1 fruit fly cellular context compared by ENCODE assay signal in the genomic region with DNA sequence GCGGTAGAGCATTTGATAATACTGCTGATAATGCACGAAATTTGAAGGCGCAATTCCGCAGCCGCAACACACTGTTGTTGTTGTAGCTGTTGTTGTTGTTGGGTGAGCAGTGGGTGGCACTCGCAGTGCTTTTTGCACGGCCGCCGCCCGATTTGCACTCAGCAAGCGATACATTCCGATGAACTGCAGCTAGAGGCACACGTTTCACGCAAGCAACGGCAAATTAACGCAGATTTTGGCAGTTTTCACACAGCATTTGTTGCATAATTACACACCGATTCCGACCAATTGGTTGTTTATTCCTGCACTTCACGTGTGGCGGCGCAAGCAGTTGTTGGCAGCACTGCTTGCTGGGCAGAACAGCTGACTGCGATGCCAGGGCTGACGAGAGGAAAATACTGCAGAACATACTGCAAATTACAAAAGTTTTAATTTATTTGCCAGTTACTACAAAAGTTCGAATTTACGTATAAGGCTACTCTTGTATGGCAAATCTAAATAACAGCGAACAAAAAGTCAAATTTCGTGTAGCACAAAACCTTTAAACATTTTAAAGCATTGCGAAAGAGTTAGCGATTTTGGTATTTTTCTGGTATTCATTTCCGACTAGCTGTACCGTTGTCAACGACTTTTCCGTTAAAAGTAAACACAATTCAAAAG.
A peak's percentile ranks its signal among the peaks of the same experiment; 100 is the strongest.
TF ChIP-seq lines count a peak whose summit lies in the region.

TSS of gene PolrMT (minus strand) at position 345 of the 660 bp plus-strand sequence.
TSS of gene CG14339 (plus strand) at position 512 of the 660 bp plus-strand sequence.

TF ChIP-seq in whole organism, embryonic, 481 proteins besides CTCF, POLR2A, EP300 and RAD21 (continued from another document and continues in another):
- TF ChIP-seq usp (GFP tag; optimal IDR thresholded peaks at IDR 0.05; lab: Kevin White, UChicago): no peak
- no peak for TF ChIP-seq CG31388 (GFP tag; optimal IDR thresholded peaks at IDR 0.05; lab: Kevin White, UChicago)
- TF ChIP-seq dmrt99B (tag; optimal IDR thresholded peaks at IDR 0.05; lab: Kevin White, UChicago): no peak
- peak; percentile 26 for TF ChIP-seq zen (tag; optimal IDR thresholded peaks at IDR 0.05; lab: Kevin White, UChicago)
- peak; percentile 18 for TF ChIP-seq mirr (GFP tag; optimal IDR thresholded peaks at IDR 0.05; lab: Kevin White, UChicago)
- TF ChIP-seq pzg (GFP tag; optimal IDR thresholded peaks at IDR 0.05; lab: Kevin White, UChicago): peak; percentile 75
- no peak for TF ChIP-seq fru (optimal IDR thresholded peaks at IDR 0.05; lab: Kevin White, UChicago)
- peak; percentile 64 for TF ChIP-seq slbo (GFP tag; IDR thresholded peaks at IDR 0.05; lab: Robert Waterston, UW)
- no peak for TF ChIP-seq CG32772 (GFP tag; IDR thresholded peaks at IDR 0.05; lab: Robert Waterston, UW)
- TF ChIP-seq CG10431 (GFP tag; optimal IDR thresholded peaks at IDR 0.05; lab: Kevin White, UChicago): no peak
- 0 out of 2 replicates have a peak, but pooled peaks have one; percentile 20 for TF ChIP-seq Dref (GFP tag; IDR thresholded peaks at IDR 0.05; lab: Robert Waterston, UW)
- peak; percentile 40 for TF ChIP-seq CG9797 (GFP tag; optimal IDR thresholded peaks at IDR 0.05; lab: Kevin White, UChicago)
- no peak for TF ChIP-seq Bdp1 (GFP tag; optimal IDR thresholded peaks at IDR 0.05; lab: Kevin White, UChicago)
- no peak for TF ChIP-seq CG7963 (GFP tag; IDR thresholded peaks at IDR 0.05; lab: Robert Waterston, UW; ENCODE audit: partially characterized antibody)
- peak; percentile 45 for TF ChIP-seq CG3995 (GFP tag; optimal IDR thresholded peaks at IDR 0.05; lab: Kevin White, UChicago)
- TF ChIP-seq dan (GFP tag; IDR thresholded peaks at IDR 0.05; lab: Robert Waterston, UW): no peak
- peak; percentile 30 for TF ChIP-seq Adf1 (GFP tag; IDR thresholded peaks at IDR 0.05; lab: Robert Waterston, UW)
- TF ChIP-seq CG12391 (tag; optimal IDR thresholded peaks at IDR 0.05; lab: Kevin White, UChicago): peak; percentile 46
- TF ChIP-seq MBD-R2 (GFP tag; IDR thresholded peaks at IDR 0.05; lab: Robert Waterston, UW): peak; percentile 94
- 0 out of 2 replicates have a peak, but pooled peaks have one; percentile 6 for TF ChIP-seq Rx (GFP tag; IDR thresholded peaks at IDR 0.05; lab: Robert Waterston, UW)
- TF ChIP-seq CG10979 (tag; optimal IDR thresholded peaks at IDR 0.05; lab: Kevin White, UChicago): peak; percentile 24
- TF ChIP-seq CG4707 (GFP tag; optimal IDR thresholded peaks at IDR 0.05; lab: Kevin White, UChicago): no peak
- no peak for TF ChIP-seq CG17802 (tag; optimal IDR thresholded peaks at IDR 0.05; lab: Kevin White, UChicago)
- no peak for TF ChIP-seq C15 (GFP tag; IDR thresholded peaks at IDR 0.05; lab: Robert Waterston, UW)
- no peak for TF ChIP-seq ro (GFP tag; IDR thresholded peaks at IDR 0.05; lab: Robert Waterston, UW)
- no peak for TF ChIP-seq yki (optimal IDR thresholded peaks at IDR 0.05; lab: Kevin White, UChicago)
- no peak for TF ChIP-seq danr (GFP tag; IDR thresholded peaks at IDR 0.05; lab: Robert Waterston, UW)
- TF ChIP-seq gt (GFP tag; IDR thresholded peaks at IDR 0.05; lab: Robert Waterston, UW): no peak
- no peak for TF ChIP-seq ab (GFP tag; optimal IDR thresholded peaks at IDR 0.05; lab: Kevin White, UChicago)
- no peak for TF ChIP-seq pnt (GFP tag; optimal IDR thresholded peaks at IDR 0.05; lab: Kevin White, UChicago)
- peak; percentile 4 for TF ChIP-seq run (tag; optimal IDR thresholded peaks at IDR 0.05; lab: Kevin White, UChicago)
- TF ChIP-seq CG14860 (GFP tag; IDR thresholded peaks at IDR 0.05; lab: Robert Waterston, UW; ENCODE audit: partially characterized antibody): no peak
- no peak for TF ChIP-seq mld (GFP tag; IDR thresholded peaks at IDR 0.05; lab: Robert Waterston, UW; ENCODE audit: partially characterized antibody)
- TF ChIP-seq E2f1 (GFP tag; IDR thresholded peaks at IDR 0.05; lab: Robert Waterston, UW): 0 out of 2 replicates have a peak, but pooled peaks have one; percentile 18
- no peak for TF ChIP-seq tup (GFP tag; optimal IDR thresholded peaks at IDR 0.05; lab: Kevin White, UChicago)
- TF ChIP-seq CG3726 (GFP tag; IDR thresholded peaks at IDR 0.05; lab: Robert Waterston, UW): no peak
- no peak for TF ChIP-seq seq (GFP tag; IDR thresholded peaks at IDR 0.05; lab: Robert Waterston, UW)
- no peak for TF ChIP-seq pb (GFP tag; optimal IDR thresholded peaks at IDR 0.05; lab: Kevin White, UChicago)
- no peak for TF ChIP-seq CG3407 (GFP tag; optimal IDR thresholded peaks at IDR 0.05; lab: Kevin White, UChicago)
- TF ChIP-seq Dip3 (GFP tag; optimal IDR thresholded peaks at IDR 0.05; lab: Kevin White, UChicago): peak; percentile 13
- TF ChIP-seq B-H2 (GFP tag; optimal IDR thresholded peaks at IDR 0.05; lab: Kevin White, UChicago): no peak
- TF ChIP-seq kni (GFP tag; optimal IDR thresholded peaks at IDR 0.05; lab: Kevin White, UChicago): no peak
- TF ChIP-seq CG2678 (tag; optimal IDR thresholded peaks at IDR 0.05; lab: Kevin White, UChicago): no peak
- no peak for TF ChIP-seq Hr51 (GFP tag; optimal IDR thresholded peaks at IDR 0.05; lab: Kevin White, UChicago)
- TF ChIP-seq HLH54F (GFP tag; optimal IDR thresholded peaks at IDR 0.05; lab: Kevin White, UChicago): no peak
- 0 out of 2 replicates have a peak, but pooled peaks have one; percentile 5 for TF ChIP-seq H2.0 (GFP tag; IDR thresholded peaks at IDR 0.05; lab: Robert Waterston, UW)
- peak; percentile 20 for TF ChIP-seq jumu (GFP tag; optimal IDR thresholded peaks at IDR 0.05; lab: Kevin White, UChicago)
- TF ChIP-seq her (GFP tag; optimal IDR thresholded peaks at IDR 0.05; lab: Kevin White, UChicago): peak; percentile 48
- TF ChIP-seq eyg (GFP tag; optimal IDR thresholded peaks at IDR 0.05; lab: Kevin White, UChicago): peak; percentile 33
- peak; percentile 56 for TF ChIP-seq Hsf (GFP tag; optimal IDR thresholded peaks at IDR 0.05; lab: Kevin White, UChicago)
- no peak for TF ChIP-seq crc (GFP tag; optimal IDR thresholded peaks at IDR 0.05; lab: Kevin White, UChicago)
- TF ChIP-seq Scr (GFP tag; IDR thresholded peaks at IDR 0.05; lab: Robert Waterston, UW; ENCODE audit: partially characterized antibody): no peak
- TF ChIP-seq CG15601 (tag; optimal IDR thresholded peaks at IDR 0.05; lab: Kevin White, UChicago): no peak
- no peak for TF ChIP-seq TFAM (GFP tag; optimal IDR thresholded peaks at IDR 0.05; lab: Kevin White, UChicago)
- no peak for TF ChIP-seq CG11560 (tag; IDR thresholded peaks at IDR 0.05; lab: Robert Waterston, UW)
- no peak for TF ChIP-seq nerfin-2 (GFP tag; IDR thresholded peaks at IDR 0.05; lab: Robert Waterston, UW; ENCODE audit: partially characterized antibody)
- no peak for TF ChIP-seq hb (GFP tag; IDR thresholded peaks at IDR 0.05; lab: Robert Waterston, UW; ENCODE audit: partially characterized antibody)
- TF ChIP-seq fd3F (GFP tag; optimal IDR thresholded peaks at IDR 0.05; lab: Kevin White, UChicago): no peak
- no peak for TF ChIP-seq pfk (GFP tag; optimal IDR thresholded peaks at IDR 0.05; lab: Kevin White, UChicago)
- TF ChIP-seq maf-S (GFP tag; optimal IDR thresholded peaks at IDR 0.05; lab: Kevin White, UChicago): no peak
- TF ChIP-seq Hmr (GFP tag; optimal IDR thresholded peaks at IDR 0.05; lab: Kevin White, UChicago): peak; percentile 45
- no peak for TF ChIP-seq CG11456 (GFP tag; IDR thresholded peaks at IDR 0.05; lab: Robert Waterston, UW)
- TF ChIP-seq CG30431 (GFP tag; optimal IDR thresholded peaks at IDR 0.05; lab: Kevin White, UChicago): no peak
- no peak for TF ChIP-seq Mrtf (GFP tag; IDR thresholded peaks at IDR 0.05; lab: Robert Waterston, UW)
- no peak for TF ChIP-seq ac (GFP tag; optimal IDR thresholded peaks at IDR 0.05; lab: Kevin White, UChicago)
- no peak for TF ChIP-seq CG6813 (GFP tag; optimal IDR thresholded peaks at IDR 0.05; lab: Kevin White, UChicago)
- TF ChIP-seq oc (tag; optimal IDR thresholded peaks at IDR 0.05; lab: Kevin White, UChicago): no peak
- TF ChIP-seq CG4360 (GFP tag; IDR thresholded peaks at IDR 0.05; lab: Robert Waterston, UW): peak; percentile 97
- TF ChIP-seq CG11695 (GFP tag; IDR thresholded peaks at IDR 0.05; lab: Robert Waterston, UW): no peak
- no peak for TF ChIP-seq Mad (GFP tag; optimal IDR thresholded peaks at IDR 0.05; lab: Kevin White, UChicago)
- no peak for TF ChIP-seq chm (GFP tag; IDR thresholded peaks at IDR 0.05; lab: Robert Waterston, UW)
- TF ChIP-seq CG17612 (GFP tag; IDR thresholded peaks at IDR 0.05; lab: Robert Waterston, UW): no peak
- peak; percentile 37 for TF ChIP-seq Chrac-16 (GFP tag; optimal IDR thresholded peaks at IDR 0.05; lab: Kevin White, UChicago)
- no peak for TF ChIP-seq CG6654 (GFP tag; optimal IDR thresholded peaks at IDR 0.05; lab: Kevin White, UChicago)
- TF ChIP-seq ttk (GFP tag; IDR thresholded peaks at IDR 0.05; lab: Robert Waterston, UW): no peak
- TF ChIP-seq CG8478 (optimal IDR thresholded peaks at IDR 0.05; lab: Kevin White, UChicago): no peak
- no peak for TF ChIP-seq CG1529 (GFP tag; optimal IDR thresholded peaks at IDR 0.05; lab: Kevin White, UChicago)
- no peak for TF ChIP-seq Hand (GFP tag; optimal IDR thresholded peaks at IDR 0.05; lab: Kevin White, UChicago)
- TF ChIP-seq CG18599 (GFP tag; optimal IDR thresholded peaks at IDR 0.05; lab: Kevin White, UChicago): no peak
- TF ChIP-seq NC2α (GFP tag; optimal IDR thresholded peaks at IDR 0.05; lab: Kevin White, UChicago): no peak
- TF ChIP-seq CG18262 (tag; optimal IDR thresholded peaks at IDR 0.05; lab: Kevin White, UChicago): no peak
- TF ChIP-seq lbe (GFP tag; optimal IDR thresholded peaks at IDR 0.05; lab: Kevin White, UChicago): no peak
- TF ChIP-seq gcm2 (GFP tag; optimal IDR thresholded peaks at IDR 0.05; lab: Kevin White, UChicago): no peak
- TF ChIP-seq CG14441 (GFP tag; IDR thresholded peaks at IDR 0.05; lab: Robert Waterston, UW): no peak
- TF ChIP-seq CG10366 (GFP tag; IDR thresholded peaks at IDR 0.05; lab: Robert Waterston, UW): no peak
- TF ChIP-seq CG9727 (GFP tag; optimal IDR thresholded peaks at IDR 0.05; lab: Kevin White, UChicago): peak; percentile 32
- no peak for TF ChIP-seq CG6254 (GFP tag; optimal IDR thresholded peaks at IDR 0.05; lab: Kevin White, UChicago)
- TF ChIP-seq CG4282 (GFP tag; optimal IDR thresholded peaks at IDR 0.05; lab: Kevin White, UChicago): no peak
- no peak for TF ChIP-seq CG2712 (tag; optimal IDR thresholded peaks at IDR 0.05; lab: Kevin White, UChicago)
- peak; percentile 2 for TF ChIP-seq CG3163 (GFP tag; optimal IDR thresholded peaks at IDR 0.05; lab: Kevin White, UChicago)
- TF ChIP-seq Jarid2 (GFP tag; optimal IDR thresholded peaks at IDR 0.05; lab: Kevin White, UChicago): no peak
- TF ChIP-seq Dll (GFP tag; IDR thresholded peaks at IDR 0.05; lab: Robert Waterston, UW; ENCODE audit: partially characterized antibody): 0 out of 4 replicates have a peak, but pooled peaks have one; percentile 31
- TF ChIP-seq crp (GFP tag; optimal IDR thresholded peaks at IDR 0.05; lab: Kevin White, UChicago): peak; percentile 96 to 99
- peak in 1 of 2 experiments; percentile 100 for TF ChIP-seq Pdp1 (GFP tag; optimal IDR thresholded peaks at IDR 0.05; lab: Kevin White, UChicago)
- TF ChIP-seq CG13775 (GFP tag; optimal IDR thresholded peaks at IDR 0.05; lab: Kevin White, UChicago): peak; percentile 34
- TF ChIP-seq Sox100B (GFP tag; optimal IDR thresholded peaks at IDR 0.05; lab: Kevin White, UChicago): no peak
- TF ChIP-seq sug (tag; optimal IDR thresholded peaks at IDR 0.05; lab: Kevin White, UChicago): peak; percentile 83
- no peak for TF ChIP-seq Eip74EF (GFP tag; optimal IDR thresholded peaks at IDR 0.05; lab: Kevin White, UChicago)
- TF ChIP-seq wek (GFP tag; optimal IDR thresholded peaks at IDR 0.05; lab: Kevin White, UChicago): no peak
- TF ChIP-seq psq (GFP tag; optimal IDR thresholded peaks at IDR 0.05; lab: Kevin White, UChicago): no peak
- peak; percentile 95 for TF ChIP-seq Elba2 (GFP tag; optimal IDR thresholded peaks at IDR 0.05; lab: Kevin White, UChicago)
- no peak for TF ChIP-seq CG2199 (GFP tag; IDR thresholded peaks at IDR 0.05; lab: Robert Waterston, UW)
- TF ChIP-seq CrebB (tag; optimal IDR thresholded peaks at IDR 0.05; lab: Kevin White, UChicago): no peak
- TF ChIP-seq unc-4 (GFP tag; IDR thresholded peaks at IDR 0.05; lab: Robert Waterston, UW; ENCODE audit: partially characterized antibody): no peak
- TF ChIP-seq Nf-YC (tag; optimal IDR thresholded peaks at IDR 0.05; lab: Kevin White, UChicago): no peak
- TF ChIP-seq CG8089 (GFP tag; optimal IDR thresholded peaks at IDR 0.05; lab: Kevin White, UChicago): peak; percentile 21
- TF ChIP-seq Dad (GFP tag; optimal IDR thresholded peaks at IDR 0.05; lab: Kevin White, UChicago): peak; percentile 60
- TF ChIP-seq ewg (GFP tag; optimal IDR thresholded peaks at IDR 0.05; lab: Kevin White, UChicago): peak; percentile 57
- peak; percentile 56; the same call in 1 of the 2 replicates for TF ChIP-seq CG42726 (GFP tag; IDR thresholded peaks at IDR 0.05; lab: Robert Waterston, UW; ENCODE audit: partially characterized antibody)
- no peak for TF ChIP-seq CG10565 (GFP tag; optimal IDR thresholded peaks at IDR 0.05; lab: Kevin White, UChicago)
- TF ChIP-seq CG9609 (GFP tag; optimal IDR thresholded peaks at IDR 0.05; lab: Kevin White, UChicago): peak; percentile 54
- TF ChIP-seq p53 (GFP tag; optimal IDR thresholded peaks at IDR 0.05; lab: Kevin White, UChicago): peak; percentile 17
- TF ChIP-seq salm (tag; optimal IDR thresholded peaks at IDR 0.05; lab: Kevin White, UChicago): no peak
- peak; percentile 41 for TF ChIP-seq BEAF-32 (GFP tag; optimal IDR thresholded peaks at IDR 0.05; lab: Kevin White, UChicago)
- TF ChIP-seq Side (GFP tag; optimal IDR thresholded peaks at IDR 0.05; lab: Kevin White, UChicago): no peak
- no peak for TF ChIP-seq lov (optimal IDR thresholded peaks at IDR 0.05; lab: Kevin White, UChicago)
- no peak for TF ChIP-seq lov (GFP tag; IDR thresholded peaks at IDR 0.05; lab: Robert Waterston, UW)
- TF ChIP-seq repo (GFP tag; optimal IDR thresholded peaks at IDR 0.05; lab: Kevin White, UChicago): peak; percentile 41
- TF ChIP-seq CG10274 (GFP tag; optimal IDR thresholded peaks at IDR 0.05; lab: Kevin White, UChicago): no peak
- no peak for TF ChIP-seq CG11085 (GFP tag; IDR thresholded peaks at IDR 0.05; lab: Robert Waterston, UW)
- TF ChIP-seq Deaf1 (tag; optimal IDR thresholded peaks at IDR 0.05; lab: Kevin White, UChicago): no peak
- no peak for TF ChIP-seq Spps (tag; optimal IDR thresholded peaks at IDR 0.05; lab: Kevin White, UChicago)
- peak; percentile 39 for TF ChIP-seq CG12155 (GFP tag; optimal IDR thresholded peaks at IDR 0.05; lab: Kevin White, UChicago)
- TF ChIP-seq sna (GFP tag; IDR thresholded peaks at IDR 0.05; lab: Robert Waterston, UW; ENCODE audit: partially characterized antibody): no peak; the same call in 1 of the 2 replicates
- peak; percentile 69 for TF ChIP-seq Ets97D (GFP tag; optimal IDR thresholded peaks at IDR 0.05; lab: Kevin White, UChicago)
- TF ChIP-seq nmo (GFP tag; optimal IDR thresholded peaks at IDR 0.05; lab: Kevin White, UChicago): peak; percentile 62
